Worm (Caenorhabditis elegans) whole organism, L2 larva: ENCODE measurements around the gene ZK596.3.

Experiments used
- F13H6.1 ChIP-seq: sonication (generic microtip); optimal IDR thresholded peaks from 2 replicates; lab custom pipeline; 2016; ENCODE audit warnings: missing genetic modification characterization, missing compliant biosample characterization
- R02D3.7 ChIP-seq: fragments of 150-350 bp; optimal IDR thresholded peaks from 2 replicates; lab custom pipeline; 2014; ENCODE audit warnings: missing biosample characterization, missing genetic modification characterization
- Y55F3AM.14 ChIP-seq: fragments of 200-800 bp; sonication (Bioruptor generic); optimal IDR thresholded peaks from 2 replicates; lab custom pipeline; 2018; ENCODE audit warnings: mild to moderate bottlenecking, missing genetic modification characterization, missing compliant biosample characterization
- ZK546.5 ChIP-seq: sonication (generic microtip); optimal IDR thresholded peaks from 2 replicates; lab custom pipeline; 2017; ENCODE audit warnings: missing biosample characterization, missing genetic modification characterization
- alr-1 ChIP-seq: fragments of 150-350 bp; optimal IDR thresholded peaks from 2 replicates; lab custom pipeline; 2014; ENCODE audit warnings: missing biosample characterization, missing genetic modification characterization
- aly-2 ChIP-seq: fragments of 150-350 bp; optimal IDR thresholded peaks from 2 replicates; lab custom pipeline; 2014; ENCODE audit warnings: missing biosample characterization, missing genetic modification characterization
- ama-1 ChIP-seq: fragments of 150-350 bp; optimal IDR thresholded peaks from 2 replicates; lab custom pipeline; 2018; ENCODE audit warnings: inconsistent platforms
- blmp-1 ChIP-seq: sonication (generic microtip); optimal IDR thresholded peaks from 2 replicates; lab custom pipeline; 2017; ENCODE audit warnings: missing genetic modification characterization, mild to moderate bottlenecking, missing compliant biosample characterization, antibody characterized with exemption, moderate library complexity; ENCODE audit not compliant: insufficient read depth
- ceh-82 ChIP-seq: fragments of 150-350 bp; optimal IDR thresholded peaks from 2 replicates; lab custom pipeline; 2014; ENCODE audit warnings: missing biosample characterization, missing genetic modification characterization
- crh-2 ChIP-seq: sonication (generic microtip); optimal IDR thresholded peaks from 2 replicates; lab custom pipeline; 2017; ENCODE audit warnings: missing biosample characterization, missing genetic modification characterization
- dmd-4 ChIP-seq: sonication (generic microtip); optimal IDR thresholded peaks from 2 replicates; lab custom pipeline; 2017; ENCODE audit warnings: missing biosample characterization, missing genetic modification characterization
- elt-1 ChIP-seq: fragments of 150-350 bp; optimal IDR thresholded peaks from 2 replicates; lab custom pipeline; 2014; ENCODE audit warnings: missing biosample characterization, missing genetic modification characterization
- elt-3 ChIP-seq: sonication (generic microtip); optimal IDR thresholded peaks from 2 replicates; lab custom pipeline; 2017; ENCODE audit warnings: missing biosample characterization, missing genetic modification characterization
- fos-1 ChIP-seq: fragments of 150-350 bp; optimal IDR thresholded peaks from 2 replicates; lab custom pipeline; 2014; ENCODE audit warnings: missing biosample characterization, missing genetic modification characterization
- gmeb-1 ChIP-seq: fragments of 150-350 bp; optimal IDR thresholded peaks from 2 replicates; lab custom pipeline; 2014; ENCODE audit warnings: missing biosample characterization, missing genetic modification characterization
- lin-11 ChIP-seq: fragments of 150-350 bp; sonication (generic microtip); optimal IDR thresholded peaks from 2 replicates; lab custom pipeline; 2014; ENCODE audit warnings: missing biosample characterization, missing genetic modification characterization, inconsistent platforms, mixed read lengths
- lin-13 ChIP-seq: fragments of 150-350 bp; optimal IDR thresholded peaks from 2 replicates; lab custom pipeline; 2014; ENCODE audit warnings: missing biosample characterization, missing genetic modification reagents, missing genetic modification characterization
- mab-5 ChIP-seq: fragments of 150-350 bp; optimal IDR thresholded peaks from 2 replicates; lab custom pipeline; 2014; ENCODE audit warnings: missing biosample characterization, missing genetic modification characterization
- mbf-1 ChIP-seq: sonication (generic microtip); optimal IDR thresholded peaks from 2 replicates; lab custom pipeline; 2017; ENCODE audit warnings: missing biosample characterization, missing genetic modification characterization
- mdl-1 ChIP-seq, 2 experiments: fragments of 150-350 bp in 1 of 2; sonication (generic microtip) in 1 of 2; optimal IDR thresholded peaks; 2 replicates each; lab custom pipeline; 2017; ENCODE audit warnings: missing biosample characterization in 2 of 2, missing genetic modification characterization in 2 of 2
- nhr-10 ChIP-seq: sonication (generic microtip); optimal IDR thresholded peaks from 2 replicates; lab custom pipeline; 2017; ENCODE audit warnings: missing biosample characterization, missing genetic modification characterization
- nhr-11 ChIP-seq: fragments of 150-350 bp; optimal IDR thresholded peaks from 2 replicates; lab custom pipeline; 2014; ENCODE audit warnings: missing biosample characterization, missing genetic modification characterization
- nhr-12 ChIP-seq: fragments of 150-350 bp; optimal IDR thresholded peaks from 2 replicates; lab custom pipeline; 2014; ENCODE audit warnings: missing biosample characterization, missing genetic modification characterization
- nhr-129 ChIP-seq: fragments of 150-350 bp; optimal IDR thresholded peaks from 2 replicates; lab custom pipeline; 2014; ENCODE audit warnings: missing biosample characterization, missing genetic modification characterization
- nhr-21 ChIP-seq: fragments of 150-350 bp; optimal IDR thresholded peaks from 2 replicates; lab custom pipeline; 2014; ENCODE audit warnings: missing biosample characterization, missing genetic modification characterization
- nhr-23 ChIP-seq: fragments of 150-350 bp; optimal IDR thresholded peaks from 2 replicates; lab custom pipeline; 2014; ENCODE audit warnings: missing biosample characterization, missing genetic modification reagents, missing genetic modification characterization
- nhr-25 ChIP-seq: fragments of 150-350 bp; sonication (generic microtip); optimal IDR thresholded peaks from 3 replicates; lab custom pipeline; 2014; ENCODE audit warnings: missing biosample characterization, missing genetic modification characterization
- nhr-6 ChIP-seq: fragments of 150-350 bp; optimal IDR thresholded peaks from 2 replicates; lab custom pipeline; 2014; ENCODE audit warnings: missing biosample characterization, missing genetic modification characterization
- nhr-77 ChIP-seq: fragments of 150-350 bp; optimal IDR thresholded peaks from 2 replicates; lab custom pipeline; 2014; ENCODE audit warnings: missing biosample characterization, missing genetic modification characterization
- sem-4 ChIP-seq: fragments of 150-350 bp; optimal IDR thresholded peaks from 2 replicates; lab custom pipeline; 2014; ENCODE audit warnings: missing biosample characterization, missing genetic modification reagents, missing genetic modification characterization
- skn-1 ChIP-seq: sonication (generic microtip); optimal IDR thresholded peaks from 2 replicates; lab custom pipeline; 2017; ENCODE audit warnings: missing biosample characterization, missing genetic modification characterization
- sma-3 ChIP-seq: sonication (generic microtip); optimal IDR thresholded peaks from 2 replicates; lab custom pipeline; 2016; ENCODE audit warnings: missing genetic modification reagents, missing genetic modification characterization, missing compliant biosample characterization
- sma-9 ChIP-seq, 2 experiments: fragments of 150-350 bp in 1 of 2; sonication (generic microtip) in 1 of 2; optimal IDR thresholded peaks; 2 replicates each; lab custom pipeline; 2014 to 2016; ENCODE audit warnings: missing genetic modification characterization in 2 of 2, mild to moderate bottlenecking in 1 of 2, missing biosample characterization in 1 of 2, missing compliant biosample characterization in 1 of 2, missing genetic modification reagents in 1 of 2, moderate library complexity in 1 of 2
- unc-39 ChIP-seq: fragments of 150-350 bp; optimal IDR thresholded peaks from 2 replicates; lab custom pipeline; 2014; ENCODE audit warnings: missing biosample characterization, missing genetic modification characterization
- zag-1 ChIP-seq: fragments of 150-350 bp; optimal IDR thresholded peaks from 2 replicates; lab custom pipeline; 2014; ENCODE audit warnings: missing biosample characterization, missing genetic modification characterization
- ztf-1 ChIP-seq: fragments of 200-800 bp; sonication (Bioruptor generic); conservative IDR thresholded peaks from 2 replicates; pipeline ENCODE4 v1.3.6; 2022; ENCODE audit warnings: missing genetic modification characterization, missing compliant biosample characterization
- ztf-11 ChIP-seq: sonication (generic microtip); optimal IDR thresholded peaks from 2 replicates; lab custom pipeline; 2017; ENCODE audit warnings: missing biosample characterization, missing genetic modification characterization
- ztf-4 ChIP-seq: fragments of 150-350 bp; optimal IDR thresholded peaks from 2 replicates; lab custom pipeline; 2014; ENCODE audit warnings: missing biosample characterization, missing genetic modification characterization

Gene ZK596.3

DNA sequence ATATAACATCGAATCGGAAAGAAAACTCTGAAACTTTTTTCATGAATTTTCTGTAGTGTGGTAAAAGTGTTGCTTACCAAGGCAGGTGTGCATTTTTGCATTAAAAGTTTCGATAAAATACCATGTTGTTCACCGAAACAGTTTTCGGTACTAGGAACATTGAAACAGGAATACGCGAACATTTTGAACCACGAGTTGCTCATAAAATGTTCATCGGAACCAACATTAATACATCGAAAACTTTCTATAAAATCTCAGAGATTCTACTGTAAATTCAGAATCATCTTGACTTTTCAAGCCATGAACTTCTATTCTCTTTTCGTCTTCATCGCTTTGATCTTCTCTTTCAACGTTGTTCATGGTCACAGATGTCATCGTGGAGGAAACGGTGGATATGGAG lies 23.9 kb downstream of the ZK596.3 start, which contains the start of gene fipr-15:
Gene fipr-15 (plus strand): TSS at position 301 of the 400 bp plus-strand sequence.
- TF ChIP-seq blmp-1 (no peak), sma-9 (GFP tag; optimal IDR thresholded peaks at IDR 0.05; lab: Kevin White, UChicago) (no peak), sma-9 (tag; optimal IDR thresholded peaks at IDR 0.05; lab: Kevin White, UChicago) (no peak)

DNA sequence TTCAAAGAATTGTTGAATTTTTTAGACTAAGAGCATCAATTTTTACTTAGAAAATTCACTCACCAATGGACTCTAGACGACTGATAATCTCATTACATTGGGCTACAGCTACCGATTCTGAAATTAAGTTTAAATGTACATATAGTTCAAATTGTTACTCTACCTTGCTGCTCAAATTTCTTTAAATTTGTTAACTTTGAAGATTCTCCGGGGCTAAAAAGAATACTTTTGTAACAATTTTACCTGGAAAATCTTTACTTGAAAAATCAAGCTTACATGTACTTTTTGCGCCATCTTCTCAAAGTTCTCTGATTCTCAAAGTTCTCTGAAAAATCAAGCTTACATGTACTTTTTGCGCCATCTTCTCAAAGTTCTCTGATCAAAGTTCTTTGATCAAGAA lies 24.6 kb downstream of the ZK596.3 start, which contains the start of gene sdz-13:
Gene sdz-13 (minus strand): TSS at position 101 of the 400 bp plus-strand sequence.
- TF ChIP-seq blmp-1 (no peak), ama-1 (lab: Kevin White, UChicago) (no peak), dmd-4 (tag; lab: Kevin White, UChicago) (no peak), ztf-11 (tag; lab: Kevin White, UChicago) (no peak), Y55F3AM.14 (GFP tag; lab: Kevin White, UChicago) (no peak), nhr-23 (no peak), gmeb-1 (tag; lab: Kevin White, UChicago) (no peak), nhr-129 (tag; lab: Kevin White, UChicago) (no peak), nhr-77 (tag; lab: Kevin White, UChicago) (no peak), nhr-12 (tag; lab: Kevin White, UChicago) (no peak), nhr-21 (tag; lab: Kevin White, UChicago) (no peak), ztf-4 (tag; lab: Kevin White, UChicago) (no peak), sem-4 (tag; lab: Kevin White, UChicago) (no peak), sma-3 (no peak), aly-2 (tag; lab: Kevin White, UChicago) (no peak), nhr-25 (tag; lab: Kevin White, UChicago) (no peak), elt-1 (tag; lab: Kevin White, UChicago) (no peak), alr-1 (no peak)

DNA sequence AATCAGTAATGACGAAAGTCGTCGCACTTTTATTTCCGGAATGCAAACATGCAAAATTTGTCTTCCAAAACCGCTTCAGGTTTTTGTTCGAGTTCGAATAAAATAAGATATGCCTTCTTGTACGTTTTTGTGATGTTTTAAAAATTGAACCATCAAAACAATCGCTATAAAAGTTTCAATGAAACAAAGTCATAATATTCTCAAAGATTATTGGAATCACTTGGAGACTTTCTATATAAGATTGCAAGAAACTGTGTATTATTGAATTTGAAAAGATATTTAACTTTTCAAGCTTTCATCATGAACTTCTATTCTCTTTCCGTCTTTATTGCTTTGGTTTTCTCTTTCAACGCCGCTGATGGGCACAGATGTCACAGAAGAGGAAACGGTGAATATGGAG lies 27.3 kb downstream of the ZK596.3 start, which contains the start of gene fipr-14:
Gene fipr-14 (plus strand): TSS at position 301 of the 400 bp plus-strand sequence.
- TF ChIP-seq unc-39 (no peak), mbf-1 (no peak), nhr-6 (tag; lab: Kevin White, UChicago) (no peak), lin-13 (GFP tag; lab: Kevin White, UChicago) (no peak), dmd-4 (tag; lab: Kevin White, UChicago) (no peak), lin-11 (tag; lab: Kevin White, UChicago) (no peak)

DNA sequence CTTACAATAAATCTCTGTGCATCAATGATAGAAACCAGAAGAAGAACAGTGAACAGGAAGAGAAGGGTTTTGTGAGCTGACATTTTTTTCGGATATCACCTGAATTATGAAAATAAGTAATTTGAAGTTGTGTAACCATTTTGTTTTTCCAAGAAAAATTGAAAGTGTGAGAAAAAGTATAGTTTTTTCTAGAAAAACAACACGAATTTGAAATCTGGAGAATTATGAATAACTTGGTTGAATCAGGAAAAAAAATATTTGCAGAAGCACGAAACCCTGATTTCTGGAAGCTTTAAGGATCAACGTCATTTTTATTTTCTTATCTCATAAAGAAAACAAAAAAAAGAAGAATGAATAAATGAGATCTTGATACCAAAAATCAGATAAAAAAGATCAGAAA lies 29.7 kb downstream of the ZK596.3 start, which contains the start of gene F13E9.12:
Gene F13E9.12 (minus strand): TSS at position 101 of the 400 bp plus-strand sequence.
- no peak for TF ChIP-seq unc-39
- no peak for TF ChIP-seq nhr-12 (tag; lab: Kevin White, UChicago)
- no peak for TF ChIP-seq ceh-82 (tag; lab: Kevin White, UChicago)
- TF ChIP-seq mdl-1 (tag; optimal IDR thresholded peaks at IDR 0.05; lab: Kevin White, UChicago) = no peak
- TF ChIP-seq lin-13 (GFP tag; lab: Kevin White, UChicago) = no peak
- TF ChIP-seq F13H6.1 (tag; lab: Kevin White, UChicago) = no peak
- TF ChIP-seq fos-1 = no peak
- TF ChIP-seq zag-1 = no peak
- no peak for TF ChIP-seq ZK546.5 (tag; lab: Kevin White, UChicago)
- no peak for TF ChIP-seq elt-1 (tag; lab: Kevin White, UChicago)
- TF ChIP-seq blmp-1 = no peak
- no peak for TF ChIP-seq crh-2
- TF ChIP-seq ama-1 (lab: Kevin White, UChicago) = no peak
- TF ChIP-seq nhr-23 = no peak
- no peak for TF ChIP-seq R02D3.7 (tag; lab: Kevin White, UChicago)
- no peak for TF ChIP-seq nhr-21 (tag; lab: Kevin White, UChicago)
- TF ChIP-seq nhr-10 (tag; lab: Kevin White, UChicago) = no peak
- no peak for TF ChIP-seq ztf-1
- TF ChIP-seq, all 48 proteins: peak for 0

DNA sequence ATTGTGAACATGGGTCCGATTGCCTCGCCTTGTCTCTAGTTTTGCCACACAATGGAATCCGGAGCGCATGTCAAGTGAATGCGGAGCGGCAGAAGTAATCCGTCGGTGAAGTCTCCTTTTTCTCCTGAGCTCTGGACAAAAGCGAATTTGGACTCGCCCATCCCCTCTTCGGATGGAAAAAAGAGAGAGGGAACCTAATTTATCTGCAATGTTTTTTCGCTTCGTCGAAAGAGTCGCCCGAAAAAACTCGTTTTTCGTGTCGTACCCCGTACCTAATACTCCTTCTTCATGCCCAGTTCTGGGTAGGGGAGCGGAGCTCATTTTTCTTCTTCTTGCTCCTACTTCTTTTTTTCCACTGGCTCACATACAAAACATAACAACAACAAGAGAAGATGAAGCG lies 34.0 kb downstream of the ZK596.3 start:
- TF ChIP-seq aly-2 (tag; lab: Kevin White, UChicago) (no peak), nhr-11 (tag; lab: Kevin White, UChicago) (no peak), mab-5 (no peak), dmd-4 (tag; lab: Kevin White, UChicago) (no peak), Y55F3AM.14 (GFP tag; lab: Kevin White, UChicago) (no peak), elt-3 (tag; lab: Kevin White, UChicago) (no peak), skn-1 (tag; lab: Kevin White, UChicago) (no peak), lin-11 (tag; lab: Kevin White, UChicago) (no peak)
